Worm (Caenorhabditis elegans) whole organism, midembryonic: Measurements from ENCODE around the gene exc-9.

Experiments used
- flt-1 ChIP-seq: fragments of 200-800 bp; sonication (Bioruptor generic); IDR thresholded peaks from 2 replicates; pipeline ENCODE4 v1.3.6; 2022; ENCODE audit warnings: missing genetic modification characterization, missing compliant biosample characterization
- klf-2 ChIP-seq: fragments of 200-800 bp; sonication (Bioruptor generic); conservative IDR thresholded peaks from 2 replicates; pipeline ENCODE4 v1.3.6; 2022; ENCODE audit warnings: missing genetic modification reagents, missing genetic modification characterization, missing compliant biosample characterization
- med-1 ChIP-seq: sonication (generic microtip); optimal IDR thresholded peaks from 2 replicates; lab custom pipeline; 2017; ENCODE audit warnings: missing genetic modification characterization, mild to moderate bottlenecking, missing compliant biosample characterization, antibody characterized with exemption, missing genetic modification reagents; ENCODE audit not compliant: insufficient read depth

DNA sequence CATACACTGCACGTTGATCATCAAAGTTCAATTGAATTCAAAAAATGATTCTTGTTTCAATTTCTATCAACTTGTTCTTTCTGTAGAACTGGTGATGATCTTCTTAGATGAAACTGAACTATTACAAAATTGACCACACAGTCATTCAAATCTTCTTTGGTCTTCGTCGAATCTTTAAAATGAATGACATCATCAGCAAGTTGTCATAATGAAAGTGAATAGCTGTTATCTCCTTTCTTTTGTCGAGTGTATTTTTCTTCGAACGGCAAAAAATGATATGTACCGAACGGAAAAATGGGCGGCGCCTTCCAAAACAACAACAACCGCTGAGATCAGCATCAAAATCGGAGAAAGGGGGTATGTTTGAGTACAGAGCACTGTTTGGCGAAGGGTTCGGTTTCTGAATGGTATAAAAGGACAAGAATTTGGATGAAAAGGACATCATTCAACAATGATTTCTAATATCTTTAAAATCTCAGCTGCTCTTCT is 36.7 kb upstream of the exc-9 start, which contains the start of gene ora-1:
- TF ChIP-seq med-1 (no peak), flt-1 (GFP tag; lab: Robert Waterston, UW) (no peak), klf-2 (GFP tag; lab: Robert Waterston, UW) (no peak)
